Worm (Caenorhabditis elegans) whole organism, L4 larva: ENCODE measurements around the gene damt-1.

Experiments
- D1046.2 ChIP-seq: fragments of 200-800 bp; sonication (Bioruptor generic); IDR thresholded peaks from 2 replicates; pipeline ENCODE4 v1.3.6; 2022; ENCODE audit warnings: missing genetic modification characterization, missing compliant biosample characterization
- F26F4.8 ChIP-seq: fragments of 200-800 bp; sonication (Bioruptor generic); conservative IDR thresholded peaks from 2 replicates; pipeline ENCODE4 v1.3.6; 2022; ENCODE audit warnings: missing genetic modification characterization, missing compliant biosample characterization
- F44E2.7 ChIP-seq: fragments of 200-800 bp; sonication (Bioruptor generic); IDR thresholded peaks from 2 replicates; pipeline ENCODE4 v2.1.2; 2022; ENCODE audit warnings: missing genetic modification characterization, missing compliant biosample characterization
- R02D3.7 ChIP-seq: fragments of 150-350 bp; sonication (generic microtip); optimal IDR thresholded peaks from 3 replicates; lab custom pipeline; 2014; ENCODE audit warnings: missing biosample characterization, missing genetic modification characterization
- T26A8.4 ChIP-seq: fragments of 200-800 bp; sonication (Bioruptor generic); IDR thresholded peaks from 2 replicates; pipeline ENCODE4 v1.3.6; 2022; ENCODE audit warnings: missing genetic modification characterization, missing compliant biosample characterization
- Y5F2A.4 ChIP-seq: fragments of 200-800 bp; sonication (Bioruptor generic); optimal IDR thresholded peaks from 2 replicates; lab custom pipeline; 2018; ENCODE audit warnings: mild to moderate bottlenecking, missing genetic modification characterization, missing compliant biosample characterization
- aha-1 ChIP-seq: fragments of 150-350 bp; peaks from one replicate; lab custom pipeline; 2014; ENCODE audit warnings: missing biosample characterization, missing genetic modification characterization
- aly-2 ChIP-seq: sonication (generic microtip); optimal IDR thresholded peaks from 2 replicates; lab custom pipeline; 2018; ENCODE audit warnings: missing biosample characterization, missing genetic modification characterization
- ama-1 ChIP-seq: fragments of 150-350 bp; optimal IDR thresholded peaks from 2 replicates; lab custom pipeline; 2014; ENCODE audit warnings: inconsistent platforms, mixed read lengths
- arid-1 ChIP-seq: fragments of 200-800 bp; sonication (Bioruptor generic); conservative IDR thresholded peaks from 2 replicates; pipeline ENCODE4 v1.3.6; 2022; ENCODE audit warnings: missing genetic modification reagents, missing genetic modification characterization, missing compliant biosample characterization
- attf-4 ChIP-seq: sonication (generic microtip); optimal IDR thresholded peaks from 3 replicates; lab custom pipeline; 2017; ENCODE audit warnings: missing biosample characterization, missing genetic modification characterization
- ceh-44 ChIP-seq: fragments of 200-800 bp; sonication (Bioruptor generic); IDR thresholded peaks from 2 replicates; pipeline ENCODE4 v1.3.6; 2022; ENCODE audit warnings: missing genetic modification reagents, missing genetic modification characterization, missing compliant biosample characterization
- ceh-62 ChIP-seq: sonication (generic microtip); optimal IDR thresholded peaks from 2 replicates; lab custom pipeline; 2017; ENCODE audit warnings: missing biosample characterization, missing genetic modification characterization
- ceh-82 ChIP-seq: sonication (generic microtip); optimal IDR thresholded peaks from 2 replicates; lab custom pipeline; 2017; ENCODE audit warnings: missing biosample characterization, missing genetic modification characterization
- daf-12 ChIP-seq: fragments of 150-350 bp; optimal IDR thresholded peaks from 2 replicates; lab custom pipeline; 2014; ENCODE audit warnings: missing biosample characterization, missing genetic modification reagents, missing genetic modification characterization
- daf-19 ChIP-seq: fragments of 200-800 bp; sonication (Bioruptor generic); conservative IDR thresholded peaks from 2 replicates; pipeline ENCODE4 v1.3.6; 2022; ENCODE audit warnings: missing genetic modification characterization, missing compliant biosample characterization
- daf-8 ChIP-seq: fragments of 200-800 bp; sonication (Bioruptor generic); IDR thresholded peaks from 2 replicates; pipeline ENCODE4 v1.3.6; 2022; ENCODE audit warnings: missing genetic modification characterization, missing compliant biosample characterization
- dmd-8 ChIP-seq: fragments of 200-800 bp; sonication (Bioruptor generic); IDR thresholded peaks from 2 replicates; pipeline ENCODE4 v1.3.6; 2022; ENCODE audit warnings: missing genetic modification characterization, missing compliant biosample characterization
- dmd-9 ChIP-seq: fragments of 200-800 bp; sonication (Bioruptor generic); IDR thresholded peaks from 2 replicates; pipeline ENCODE4 v1.3.6; 2022; ENCODE audit warnings: missing genetic modification reagents, missing genetic modification characterization, missing compliant biosample characterization
- dpl-1 ChIP-seq: fragments of 150-350 bp; optimal IDR thresholded peaks from 2 replicates; lab custom pipeline; 2014; ENCODE audit warnings: missing biosample characterization, missing genetic modification reagents, missing genetic modification characterization
- duxl-1 ChIP-seq: sonication (generic microtip); optimal IDR thresholded peaks from 2 replicates; lab custom pipeline; 2016; ENCODE audit warnings: mild to moderate bottlenecking, missing genetic modification characterization, moderate library complexity, missing compliant biosample characterization; ENCODE audit not compliant: poor library complexity
- egl-43 ChIP-seq: fragments of 200-800 bp; sonication (Bioruptor generic); IDR thresholded peaks from 2 replicates; pipeline ENCODE4 v1.3.6; 2022; ENCODE audit warnings: missing genetic modification reagents, missing genetic modification characterization, missing compliant biosample characterization
- fkh-10 ChIP-seq: fragments of 150-350 bp; optimal IDR thresholded peaks from 2 replicates; lab custom pipeline; 2014; ENCODE audit warnings: missing biosample characterization, missing genetic modification reagents, missing genetic modification characterization
- hlh-30 ChIP-seq: sonication (generic microtip); optimal IDR thresholded peaks from 2 replicates; lab custom pipeline; 2017; ENCODE audit warnings: antibody characterized with exemption, mild to moderate bottlenecking, missing genetic modification characterization, missing compliant biosample characterization; ENCODE audit not compliant: insufficient read depth
- hmg-1.1 ChIP-seq: fragments of 200-800 bp; sonication (Bioruptor generic); IDR thresholded peaks from 2 replicates; pipeline ENCODE4 v1.3.6; 2022; ENCODE audit warnings: missing genetic modification reagents, missing genetic modification characterization, missing compliant biosample characterization
- jun-1 ChIP-seq: fragments of 150-350 bp; optimal IDR thresholded peaks from 2 replicates; lab custom pipeline; 2014; ENCODE audit warnings: missing biosample characterization, missing genetic modification reagents, missing genetic modification characterization
- lin-13 ChIP-seq: fragments of 150-350 bp; optimal IDR thresholded peaks from 2 replicates; lab custom pipeline; 2014; ENCODE audit warnings: missing biosample characterization, missing genetic modification reagents, missing genetic modification characterization
- lin-15B ChIP-seq: fragments of 150-350 bp; sonication (generic microtip); optimal IDR thresholded peaks from 3 replicates; lab custom pipeline; 2014; ENCODE audit warnings: missing biosample characterization, missing genetic modification characterization
- lin-38 ChIP-seq: fragments of 200-800 bp; sonication (Bioruptor generic); IDR thresholded peaks from 2 replicates; pipeline ENCODE4 v1.3.6; 2022; ENCODE audit warnings: missing genetic modification reagents, missing genetic modification characterization, missing compliant biosample characterization
- lir-3 ChIP-seq: sonication (generic microtip); optimal IDR thresholded peaks from 2 replicates; lab custom pipeline; 2016; ENCODE audit warnings: mild to moderate bottlenecking, missing genetic modification characterization, missing compliant biosample characterization
- madf-9 ChIP-seq: fragments of 200-800 bp; sonication (Bioruptor generic); conservative IDR thresholded peaks from 2 replicates; pipeline ENCODE4 v1.3.6; 2022; ENCODE audit warnings: missing genetic modification reagents, missing genetic modification characterization, missing compliant biosample characterization
- mdl-1 ChIP-seq, 2 experiments: fragments of 150-350 bp in 1 of 2; sonication (generic microtip) in 1 of 2; optimal IDR thresholded peaks; 2 replicates each; lab custom pipeline; 2014 to 2017; ENCODE audit warnings: missing biosample characterization in 2 of 2, missing genetic modification characterization in 2 of 2
- mdt-29 ChIP-seq: fragments of 200-800 bp; sonication (Bioruptor generic); IDR thresholded peaks from 2 replicates; pipeline ENCODE4 v1.3.6; 2022; ENCODE audit warnings: missing genetic modification reagents, missing genetic modification characterization, missing compliant biosample characterization
- mep-1 ChIP-seq: fragments of 150-350 bp; sonication (generic microtip); optimal IDR thresholded peaks from 3 replicates; lab custom pipeline; 2014; ENCODE audit warnings: missing biosample characterization, missing genetic modification characterization
- mes-2 ChIP-seq: sonication (generic microtip); optimal IDR thresholded peaks from 2 replicates; lab custom pipeline; 2016; ENCODE audit warnings: missing genotype, mild to moderate bottlenecking, missing genetic modification characterization, missing compliant biosample characterization; ENCODE audit not compliant: poor library complexity, severe bottlenecking
- mxl-3 ChIP-seq: fragments of 200-800 bp; sonication (Bioruptor generic); optimal IDR thresholded peaks from 2 replicates; lab custom pipeline; 2018; ENCODE audit warnings: mild to moderate bottlenecking, missing genetic modification characterization, missing compliant biosample characterization
- nhr-102 ChIP-seq: sonication (generic microtip); optimal IDR thresholded peaks from 2 replicates; lab custom pipeline; 2016; ENCODE audit warnings: mild to moderate bottlenecking, missing genetic modification characterization, moderate library complexity, missing compliant biosample characterization
- nhr-11 ChIP-seq: fragments of 150-350 bp; optimal IDR thresholded peaks from 2 replicates; lab custom pipeline; 2014; ENCODE audit warnings: missing biosample characterization, missing genetic modification characterization
- nhr-25 ChIP-seq: sonication (generic microtip); optimal IDR thresholded peaks from 2 replicates; lab custom pipeline; 2017; ENCODE audit warnings: missing genetic modification characterization, mild to moderate bottlenecking, missing compliant biosample characterization, antibody characterized with exemption, moderate library complexity, borderline replicate concordance; ENCODE audit not compliant: insufficient read depth
- nhr-41 ChIP-seq: fragments of 200-800 bp; sonication (Bioruptor generic); IDR thresholded peaks from 2 replicates; pipeline ENCODE4 v1.3.6; 2022; ENCODE audit warnings: missing genetic modification reagents, missing genetic modification characterization, missing compliant biosample characterization
- nhr-6 ChIP-seq: fragments of 150-350 bp; optimal IDR thresholded peaks from 2 replicates; lab custom pipeline; 2014; ENCODE audit warnings: missing biosample characterization, missing genetic modification characterization
- pqm-1 ChIP-seq: sonication (generic microtip); optimal IDR thresholded peaks from 2 replicates; lab custom pipeline; 2017; ENCODE audit warnings: missing biosample characterization, missing genetic modification characterization
- snpc-1.2 ChIP-seq: fragments of 200-800 bp; sonication (Bioruptor generic); IDR thresholded peaks from 2 replicates; pipeline ENCODE4 v1.3.6; 2022; ENCODE audit warnings: missing genetic modification reagents, missing genetic modification characterization, missing compliant biosample characterization
- spr-1 ChIP-seq: sonication (generic microtip); optimal IDR thresholded peaks from 2 replicates; lab custom pipeline; 2016; ENCODE audit warnings: mild to moderate bottlenecking, missing genetic modification characterization, missing compliant biosample characterization
- spr-3 ChIP-seq: fragments of 200-800 bp; sonication (Bioruptor generic); optimal IDR thresholded peaks from 2 replicates; lab custom pipeline; 2018; ENCODE audit warnings: mild to moderate bottlenecking, missing genetic modification characterization, missing compliant biosample characterization
- tra-1 ChIP-seq: fragments of 200-800 bp; sonication (Bioruptor generic); IDR thresholded peaks from 2 replicates; pipeline ENCODE4 v1.3.6; 2022; ENCODE audit warnings: missing genetic modification reagents, missing genetic modification characterization, missing compliant biosample characterization
- unc-39 ChIP-seq: sonication (generic microtip); optimal IDR thresholded peaks from 2 replicates; lab custom pipeline; 2017; ENCODE audit warnings: missing biosample characterization, missing genetic modification characterization
- zag-1 ChIP-seq: fragments of 150-350 bp; optimal IDR thresholded peaks from 2 replicates; lab custom pipeline; 2014; ENCODE audit warnings: missing biosample characterization, missing genetic modification characterization
- zfp-2 ChIP-seq: sonication (generic microtip); optimal IDR thresholded peaks from 2 replicates; lab custom pipeline; 2016; ENCODE audit warnings: mild to moderate bottlenecking, missing genetic modification characterization, missing compliant biosample characterization
- zfp-3 ChIP-seq: fragments of 200-800 bp; sonication (Bioruptor generic); conservative IDR thresholded peaks from 2 replicates; pipeline ENCODE4 v1.3.6; 2022; ENCODE audit warnings: missing genetic modification reagents, missing genetic modification characterization, missing compliant biosample characterization
- zip-11 ChIP-seq: fragments of 200-800 bp; sonication (Bioruptor generic); IDR thresholded peaks from 2 replicates; pipeline ENCODE4 v1.3.6; 2022; ENCODE audit warnings: missing genetic modification characterization, missing compliant biosample characterization
- ztf-7 ChIP-seq: fragments of 150-350 bp; optimal IDR thresholded peaks from 2 replicates; lab custom pipeline; 2014; ENCODE audit warnings: missing biosample characterization, missing genetic modification characterization

damt-1 gene

DNA sequence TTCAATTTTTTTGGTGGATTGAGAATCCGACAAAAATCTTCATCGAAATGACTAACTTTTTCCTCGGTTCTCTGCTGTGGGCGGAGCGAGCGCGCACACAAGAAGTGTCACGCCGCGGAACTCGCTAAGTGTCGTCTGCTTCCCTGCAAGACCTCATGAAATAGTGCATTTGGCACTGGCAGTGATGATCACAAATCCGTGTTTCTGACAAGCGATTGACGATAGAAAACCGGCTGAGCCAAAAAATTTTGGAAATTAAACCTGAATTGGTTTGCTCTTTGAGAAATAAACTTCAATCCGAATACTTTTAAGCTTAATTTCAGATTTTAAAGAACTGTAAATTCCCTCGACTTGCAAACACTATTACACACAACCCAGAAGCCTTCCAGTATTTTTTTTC is 18.5 kb upstream of the damt-1 start (continued):
- peak; percentile 30 for TF ChIP-seq spr-3 (GFP tag; lab: Kevin White, UChicago)
- TF ChIP-seq nhr-102 (tag; lab: Kevin White, UChicago), result peak; percentile 66
- TF ChIP-seq nhr-25 (tag; lab: Kevin White, UChicago), result peak; percentile 35
- TF ChIP-seq egl-43, result no peak
- TF ChIP-seq attf-4 (tag; lab: Kevin White, UChicago), result no peak
- TF ChIP-seq lir-3 (tag; lab: Kevin White, UChicago), result no peak
- TF ChIP-seq pqm-1, result no peak
- no peak for TF ChIP-seq D1046.2 (GFP tag; lab: Robert Waterston, UW)
- TF ChIP-seq dmd-9 (GFP tag; lab: Robert Waterston, UW), result no peak
- TF ChIP-seq hmg-1.1 (GFP tag; lab: Robert Waterston, UW), result peak; percentile 44; the same call in 1 of the 2 replicates
- no peak for TF ChIP-seq daf-19 (GFP tag; lab: Robert Waterston, UW)
- no peak for TF ChIP-seq zip-11 (GFP tag; lab: Robert Waterston, UW)
- peak; percentile 46 for TF ChIP-seq nhr-6 (tag; lab: Kevin White, UChicago)
- TF ChIP-seq lin-15B, result peak; percentile 19
- no peak for TF ChIP-seq madf-9 (GFP tag; lab: Robert Waterston, UW)
- no peak for TF ChIP-seq zfp-3 (GFP tag; lab: Robert Waterston, UW)
- no peak for TF ChIP-seq R02D3.7 (tag; lab: Kevin White, UChicago)
- TF ChIP-seq zfp-2 (tag; lab: Kevin White, UChicago), result no peak
- TF ChIP-seq nhr-41 (GFP tag; lab: Robert Waterston, UW), result no peak
- TF ChIP-seq daf-12 (tag; lab: Kevin White, UChicago), result no peak
- no peak for TF ChIP-seq aly-2 (tag; lab: Kevin White, UChicago)
- TF ChIP-seq ceh-82, result no peak
- peak; percentile 27 for TF ChIP-seq ztf-7 (tag; lab: Kevin White, UChicago)
- TF ChIP-seq mes-2 (tag; lab: Kevin White, UChicago), result peak; percentile 77
- no peak for TF ChIP-seq fkh-10 (GFP tag; lab: Kevin White, UChicago)
- TF ChIP-seq mxl-3 (GFP tag; lab: Kevin White, UChicago), result no peak
- peak; percentile 0 for TF ChIP-seq nhr-11
- TF ChIP-seq Y5F2A.4 (GFP tag; lab: Kevin White, UChicago), result no peak
- peak; percentile 10; the same call in 1 of the 2 replicates for TF ChIP-seq arid-1 (GFP tag; lab: Robert Waterston, UW)
- TF ChIP-seq aha-1 (tag; lab: Kevin White, UChicago), result peak; percentile 26
- peak; percentile 31 for TF ChIP-seq dpl-1 (GFP tag; lab: Kevin White, UChicago)
- TF ChIP-seq mep-1 (tag; lab: Kevin White, UChicago), result peak; percentile 56
- peak; percentile 21 for TF ChIP-seq spr-1 (tag; lab: Kevin White, UChicago)
- peak; percentile 86 for TF ChIP-seq hlh-30 (tag; lab: Kevin White, UChicago)
- TF ChIP-seq lin-38, result peak; percentile 57
- TF ChIP-seq T26A8.4 (GFP tag; lab: Robert Waterston, UW), result peak; percentile 78
- no peak for TF ChIP-seq F26F4.8 (GFP tag; lab: Robert Waterston, UW)
- no peak for TF ChIP-seq unc-39
- no peak for TF ChIP-seq tra-1 (GFP tag; lab: Robert Waterston, UW)
- TF ChIP-seq snpc-1.2, result no peak; the same call in 1 of the 2 replicates
- no peak for TF ChIP-seq ceh-62
- no peak for TF ChIP-seq F44E2.7 (GFP tag; lab: Robert Waterston, UW)
- no peak for TF ChIP-seq daf-8
- no peak for TF ChIP-seq zag-1 (tag; lab: Kevin White, UChicago)
- no peak for TF ChIP-seq lin-13
- no peak for TF ChIP-seq dmd-8 (GFP tag; lab: Robert Waterston, UW)
- TF ChIP-seq jun-1, result peak; percentile 30
- TF ChIP-seq ceh-44 (GFP tag; lab: Robert Waterston, UW), result peak; percentile 93
- peak; percentile 76 for TF ChIP-seq duxl-1 (tag; lab: Kevin White, UChicago)
- TF ChIP-seq mdt-29, result no peak
- TF ChIP-seq mdl-1 (tag; optimal IDR thresholded peaks at IDR 0.05; lab: Kevin White, UChicago), result peak; percentile 59 to 75
- TF ChIP-seq ama-1, result peak; percentile 95
